Fruit fly (Drosophila melanogaster): ENCODE measurements around the gene Srg3.

DNA sequence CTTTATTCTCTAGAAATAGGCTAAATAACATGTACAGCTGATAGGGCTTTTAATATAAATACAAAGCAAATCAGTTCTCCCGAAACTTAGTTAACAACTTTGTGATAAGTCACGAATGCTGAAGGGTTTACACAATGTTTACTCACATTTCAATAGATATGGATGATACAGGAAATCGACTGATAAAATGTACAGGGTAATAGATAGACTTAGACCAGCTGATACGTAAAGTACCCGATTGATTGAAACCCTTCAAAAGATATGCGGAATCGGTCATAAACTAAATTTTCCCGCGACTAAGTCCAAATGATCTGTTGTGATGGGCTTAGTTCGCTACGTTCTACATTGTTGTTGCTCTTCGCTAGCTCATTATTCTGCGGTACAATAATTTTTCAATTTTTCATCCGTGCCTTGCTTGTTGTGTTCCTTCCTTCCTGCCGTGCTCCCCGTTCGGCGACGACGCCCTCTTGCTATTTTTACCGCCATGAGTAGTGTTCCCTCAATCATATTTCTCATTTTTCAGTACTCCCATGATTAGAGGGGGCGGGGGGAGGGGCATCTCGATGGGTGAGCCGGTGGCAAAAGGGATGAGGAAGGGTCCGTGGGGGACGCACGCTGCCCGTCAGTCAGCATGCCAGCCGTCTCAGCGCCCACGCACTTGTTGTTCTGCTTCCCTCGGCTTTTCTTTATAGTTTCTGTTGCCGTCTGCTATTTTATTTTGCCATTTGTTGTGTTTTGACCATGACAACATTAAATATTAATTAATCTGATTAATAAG lies 10.0 kb upstream of the Srg3 start:
- no peak for TF ChIP-seq Dll (optimal IDR thresholded peaks at IDR 0.05)
- no peak for TF ChIP-seq usp (GFP tag; optimal IDR thresholded peaks at IDR 0.05)
- no peak for TF ChIP-seq EcR (GFP tag; optimal IDR thresholded peaks at IDR 0.05)
- TF ChIP-seq pan (optimal IDR thresholded peaks at IDR 0.05): no peak
- TF ChIP-seq psq (optimal IDR thresholded peaks at IDR 0.05): no peak
- no peak for TF ChIP-seq CG8478 (optimal IDR thresholded peaks at IDR 0.05)

Measured in whole organism.